Fruit fly (Drosophila melanogaster) whole organism, embryonic: ENCODE results near the gene CG7568.

Source experiments
- Ada2b ChIP-seq: fragments of 200-800 bp; sonication (Bioruptor generic); IDR thresholded peaks from 2 replicates; pipeline ENCODE4 v1.3.6; 2022; ENCODE audit warnings: missing biosample characterization, missing genetic modification characterization
- Atf-2 ChIP-seq: fragments of 200-800 bp; sonication (Bioruptor generic); optimal IDR thresholded peaks from 2 replicates; lab custom pipeline; 2016; ENCODE audit warnings: missing biosample characterization, missing genetic modification characterization
- CG10267 ChIP-seq: fragments of 200-800 bp; sonication (Bioruptor generic); optimal IDR thresholded peaks from 2 replicates; lab custom pipeline; 2018; ENCODE audit warnings: missing biosample characterization, mild to moderate bottlenecking, missing genetic modification characterization, moderate library complexity
- CG10979 ChIP-seq: fragments of 200-800 bp; sonication (Bioruptor generic); optimal IDR thresholded peaks from 2 replicates; lab custom pipeline; 2018; ENCODE audit warnings: missing biosample characterization, mild to moderate bottlenecking, missing genetic modification characterization, moderate library complexity
- CG12071 ChIP-seq: fragments of 200-800 bp; sonication (Bioruptor generic); optimal IDR thresholded peaks from 3 replicates; lab custom pipeline; 2018; ENCODE audit warnings: missing biosample characterization, mild to moderate bottlenecking, missing genetic modification characterization
- CG12219 ChIP-seq: fragments of 200-800 bp; sonication (Bioruptor generic); optimal IDR thresholded peaks from 3 replicates; lab custom pipeline; 2018; ENCODE audit warnings: missing biosample characterization, mild to moderate bottlenecking, missing genetic modification characterization
- CG12942 ChIP-seq: fragments of 200-800 bp; sonication (Bioruptor generic); optimal IDR thresholded peaks from 3 replicates; lab custom pipeline; 2016; ENCODE audit warnings: missing biosample characterization, missing genetic modification characterization
- CG13775 ChIP-seq: fragments of 200-800 bp; sonication (Bioruptor generic); optimal IDR thresholded peaks from 3 replicates; lab custom pipeline; 2017; ENCODE audit warnings: missing biosample characterization, mild to moderate bottlenecking, missing genetic modification characterization
- CG1529 ChIP-seq: fragments of 200-800 bp; sonication (Bioruptor generic); optimal IDR thresholded peaks from 3 replicates; lab custom pipeline; 2018; ENCODE audit warnings: missing biosample characterization, missing genetic modification characterization
- CG1647 ChIP-seq: fragments of 200-800 bp; sonication (Bioruptor generic); optimal IDR thresholded peaks from 3 replicates; lab custom pipeline; 2016; ENCODE audit warnings: missing biosample characterization, missing genetic modification characterization
- CG1792 ChIP-seq: fragments of 200-800 bp; sonication (Bioruptor generic); optimal IDR thresholded peaks from 2 replicates; lab custom pipeline; 2016; ENCODE audit warnings: missing biosample characterization, missing genetic modification characterization
- CG2875 ChIP-seq: fragments of 200-800 bp; sonication (Bioruptor generic); optimal IDR thresholded peaks from 2 replicates; lab custom pipeline; 2017; ENCODE audit warnings: missing biosample characterization, mild to moderate bottlenecking, missing genetic modification characterization, missing genetic modification reagents
- CG32772 ChIP-seq: fragments of 200-800 bp; sonication (Bioruptor generic); IDR thresholded peaks from 2 replicates; pipeline ENCODE4 v1.3.6; 2022; ENCODE audit warnings: missing biosample characterization, missing genetic modification characterization
- CG3281 ChIP-seq: fragments of 200-800 bp; sonication (Bioruptor generic); optimal IDR thresholded peaks from 3 replicates; lab custom pipeline; 2017; ENCODE audit warnings: missing biosample characterization, mild to moderate bottlenecking, missing genetic modification characterization
- CG3726 ChIP-seq: fragments of 200-800 bp; sonication (Bioruptor generic); IDR thresholded peaks from 3 replicates; pipeline ENCODE4, ENCODE4 v1.3.6; 2022; ENCODE audit warnings: missing biosample characterization, missing genetic modification characterization
- CG3995 ChIP-seq: fragments of 200-800 bp; sonication (Bioruptor generic); optimal IDR thresholded peaks from 3 replicates; lab custom pipeline; 2016; ENCODE audit warnings: missing biosample characterization, missing genetic modification characterization
- CG42726 ChIP-seq: fragments of 200-800 bp; sonication (Bioruptor generic); IDR thresholded peaks from 2 replicates; pipeline ENCODE4 v1.3.6; 2022; ENCODE audit warnings: missing biosample characterization, missing genetic modification characterization; ENCODE audit not compliant: partially characterized antibody
- CG6254 ChIP-seq: fragments of 200-800 bp; sonication (Bioruptor generic); optimal IDR thresholded peaks from 3 replicates; lab custom pipeline; 2017; ENCODE audit warnings: mild to moderate bottlenecking, missing biosample characterization, missing genetic modification reagents, missing genetic modification characterization
- CG6654 ChIP-seq: fragments of 200-800 bp; sonication (Bioruptor generic); optimal IDR thresholded peaks from 2 replicates; lab custom pipeline; 2017; ENCODE audit warnings: missing biosample characterization, mild to moderate bottlenecking, missing genetic modification characterization
- CG6854 ChIP-seq: fragments of 200-800 bp; sonication (Bioruptor generic); optimal IDR thresholded peaks from 3 replicates; lab custom pipeline; 2017; ENCODE audit warnings: missing biosample characterization, mild to moderate bottlenecking, missing genetic modification characterization
- CG7271 ChIP-seq: fragments of 200-800 bp; sonication (Bioruptor generic); optimal IDR thresholded peaks from 2 replicates; lab custom pipeline; 2018; ENCODE audit warnings: missing biosample characterization, mild to moderate bottlenecking, missing genetic modification characterization, moderate library complexity
- CkIIα-i1 ChIP-seq: fragments of 200-800 bp; sonication (Bioruptor generic); IDR thresholded peaks from 2 replicates; pipeline ENCODE4 v1.3.6; 2022; ENCODE audit warnings: missing biosample characterization, missing genetic modification characterization
- Doc3 ChIP-seq: fragments of 200-800 bp; sonication (Bioruptor generic); IDR thresholded peaks from 3 replicates; pipeline ENCODE4 v1.3.6; 2022; ENCODE audit warnings: missing biosample characterization, missing genetic modification characterization; ENCODE audit not compliant: partially characterized antibody
- Elba2 ChIP-seq: fragments of 200-800 bp; sonication (Bioruptor generic); optimal IDR thresholded peaks from 3 replicates; lab custom pipeline; 2016; ENCODE audit warnings: missing biosample characterization, missing genetic modification characterization
- Hr78 ChIP-seq, 2 experiments: fragments of 200-800 bp in 1 of 2; fragments of >200 bp in 1 of 2; sonication (Bioruptor generic) in 1 of 2; optimal IDR thresholded peaks; 2 replicates each; lab custom pipeline; 2017 to 2019; ENCODE audit warnings: missing biosample characterization in 2 of 2, missing genetic modification characterization in 2 of 2, mild to moderate bottlenecking in 1 of 2, moderate library complexity in 1 of 2
- Kr ChIP-seq: fragments of 200-800 bp; sonication (Bioruptor generic); optimal IDR thresholded peaks from 2 replicates; lab custom pipeline; 2017; ENCODE audit warnings: missing biosample characterization, mild to moderate bottlenecking, missing genetic modification characterization
- Meics ChIP-seq: fragments of 200-800 bp; sonication (Bioruptor generic); optimal IDR thresholded peaks from 2 replicates; lab custom pipeline; 2017; ENCODE audit warnings: missing biosample characterization, mild to moderate bottlenecking, missing genetic modification characterization
- Opbp ChIP-seq: fragments of 200-800 bp; sonication (Bioruptor generic); IDR thresholded peaks from 3 replicates; pipeline ENCODE4 v1.3.6; 2022; ENCODE audit warnings: missing biosample characterization, missing genetic modification characterization; ENCODE audit not compliant: partially characterized antibody
- Poxn ChIP-seq: fragments of 200-800 bp; sonication (Bioruptor generic); IDR thresholded peaks from 2 replicates; pipeline ENCODE4 v1.3.6; 2022; ENCODE audit warnings: missing biosample characterization, missing genetic modification characterization
- Sin3A ChIP-seq: fragments of >200 bp; optimal IDR thresholded peaks from 2 replicates; lab custom pipeline; 2018
- ara ChIP-seq: fragments of 200-800 bp; sonication (Bioruptor generic); IDR thresholded peaks from 2 replicates; pipeline ENCODE4 v1.3.6; 2022; ENCODE audit warnings: missing biosample characterization, missing genetic modification characterization
- bcd ChIP-seq: fragments of 200-800 bp; sonication (Bioruptor generic); optimal IDR thresholded peaks from 2 replicates; lab custom pipeline; 2017; ENCODE audit warnings: missing biosample characterization, mild to moderate bottlenecking, missing genetic modification characterization
- ci ChIP-seq: fragments of 200-800 bp; sonication (Bioruptor generic); IDR thresholded peaks from 3 replicates; pipeline ENCODE4 v1.3.6; 2022; ENCODE audit warnings: missing biosample characterization, missing genetic modification characterization
- esg ChIP-seq: fragments of 200-800 bp; sonication (Bioruptor generic); conservative IDR thresholded peaks from 2 replicates; pipeline ENCODE4 v1.3.6; 2022; ENCODE audit warnings: missing biosample characterization, missing genetic modification characterization
- eyg ChIP-seq: fragments of 200-800 bp; sonication (Bioruptor generic); optimal IDR thresholded peaks from 3 replicates; lab custom pipeline; 2016; ENCODE audit warnings: missing biosample characterization, missing genetic modification characterization
- fd64A ChIP-seq: fragments of 200-800 bp; sonication (Bioruptor generic); optimal IDR thresholded peaks from 3 replicates; lab custom pipeline; 2018; ENCODE audit warnings: missing biosample characterization, mild to moderate bottlenecking, missing genetic modification characterization
- gro ChIP-seq: fragments of 200-800 bp; sonication (Bioruptor generic); optimal IDR thresholded peaks from 2 replicates; lab custom pipeline; 2016; ENCODE audit warnings: missing biosample characterization, missing genetic modification characterization
- gt ChIP-seq: fragments of 200-800 bp; sonication (Bioruptor generic); IDR thresholded peaks from 2 replicates; pipeline ENCODE4 v1.3.6; 2022; ENCODE audit warnings: missing biosample characterization, missing genetic modification characterization
- h ChIP-seq: fragments of >200 bp; optimal IDR thresholded peaks from 2 replicates; lab custom pipeline; 2017
- hb ChIP-seq: fragments of 200-800 bp; sonication (Bioruptor generic); IDR thresholded peaks from 3 replicates; pipeline ENCODE4 v1.3.6; 2022; ENCODE audit warnings: missing biosample characterization, missing genetic modification characterization; ENCODE audit not compliant: partially characterized antibody
- jing ChIP-seq: fragments of 200-800 bp; sonication (Bioruptor generic); optimal IDR thresholded peaks from 2 replicates; lab custom pipeline; 2018; ENCODE audit warnings: missing biosample characterization, mild to moderate bottlenecking, missing genetic modification characterization
- kah ChIP-seq: fragments of 200-800 bp; sonication (Bioruptor generic); optimal IDR thresholded peaks from 2 replicates; lab custom pipeline; 2018; ENCODE audit warnings: missing biosample characterization, mild to moderate bottlenecking, missing genetic modification characterization
- lab ChIP-seq: fragments of 200-800 bp; sonication (Bioruptor generic); optimal IDR thresholded peaks from 3 replicates; lab custom pipeline; 2017; ENCODE audit warnings: missing biosample characterization, missing genetic modification characterization, mild to moderate bottlenecking, moderate library complexity, missing genetic modification reagents
- nau ChIP-seq: fragments of 200-800 bp; sonication (Bioruptor generic); optimal IDR thresholded peaks from 3 replicates; lab custom pipeline; 2017; ENCODE audit warnings: missing biosample characterization, mild to moderate bottlenecking, missing genetic modification characterization, missing genetic modification reagents
- nerfin-2 ChIP-seq: fragments of 200-800 bp; sonication (Bioruptor generic); IDR thresholded peaks from 2 replicates; pipeline ENCODE4 v1.3.6; 2022; ENCODE audit warnings: missing biosample characterization, missing genetic modification characterization; ENCODE audit not compliant: partially characterized antibody
- nom ChIP-seq: fragments of 200-800 bp; sonication (Bioruptor generic); optimal IDR thresholded peaks from 2 replicates; lab custom pipeline; 2017; ENCODE audit warnings: missing biosample characterization, missing genetic modification characterization, mild to moderate bottlenecking, moderate library complexity, missing genetic modification reagents
- repo ChIP-seq: fragments of 200-800 bp; sonication (Bioruptor generic); optimal IDR thresholded peaks from 2 replicates; lab custom pipeline; 2016; ENCODE audit warnings: missing biosample characterization, missing genetic modification characterization
- sens ChIP-seq: fragments of 200-800 bp; sonication (Bioruptor generic); peaks from one replicate; lab custom pipeline; 2016; ENCODE audit warnings: missing biosample characterization, missing genetic modification characterization
- toy ChIP-seq: fragments of 200-800 bp; sonication (Bioruptor generic); IDR thresholded peaks from 2 replicates; pipeline ENCODE4 v1.3.6; 2022; ENCODE audit warnings: missing biosample characterization, missing genetic modification characterization
- unpg ChIP-seq: fragments of 200-800 bp; sonication (Bioruptor generic); optimal IDR thresholded peaks from 3 replicates; lab custom pipeline; 2018; ENCODE audit warnings: missing biosample characterization, mild to moderate bottlenecking, missing genetic modification characterization, moderate library complexity

The CG7568 gene

DNA sequence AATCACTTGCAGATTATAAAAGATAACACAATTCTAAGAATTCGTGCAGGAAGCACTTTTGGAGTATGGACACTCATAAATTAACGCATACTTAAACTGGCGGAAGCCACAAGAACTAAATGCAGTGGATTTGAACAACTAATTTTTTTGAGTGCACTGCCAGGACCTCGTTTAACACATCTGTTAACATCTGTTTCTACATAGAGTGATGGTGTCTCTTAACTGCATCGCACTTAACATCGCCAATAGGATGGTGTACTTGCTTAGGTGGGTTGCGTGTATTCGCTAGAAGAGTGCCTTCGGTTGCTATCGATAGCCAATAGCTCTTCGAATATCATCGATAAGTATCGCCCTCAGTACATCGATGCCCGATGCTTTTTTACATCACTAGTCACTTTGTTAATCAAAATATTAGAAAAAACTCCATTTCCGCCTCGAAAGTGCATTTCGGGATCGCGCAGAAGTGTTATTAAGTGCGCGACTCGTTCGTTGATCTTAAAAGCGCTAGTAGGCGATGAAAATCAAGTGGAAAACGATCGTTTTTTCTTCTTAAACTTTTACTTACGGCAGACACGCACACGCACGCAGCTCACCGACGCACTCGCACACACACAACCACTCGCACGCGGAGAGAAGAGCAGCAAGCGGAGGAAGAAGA, 9.1 kb downstream of the CG7568 start, which contains the start of gene alph (continued):
- TF ChIP-seq nom (GFP tag; lab: Kevin White, UChicago) (no peak), kah (GFP tag; lab: Kevin White, UChicago) (no peak), Hr78 (GFP tag; optimal IDR thresholded peaks at IDR 0.05; lab: Kevin White, UChicago) (no peak), Opbp (GFP tag; lab: Robert Waterston, UW) (peak; percentile 98), nerfin-2 (peak; percentile 93), CkIIα-i1 (GFP tag; lab: Robert Waterston, UW) (no peak), esg (GFP tag; lab: Robert Waterston, UW) (no peak), CG1529 (GFP tag; lab: Kevin White, UChicago) (no peak), CG1647 (GFP tag; lab: Kevin White, UChicago) (no peak), CG7271 (tag; lab: Kevin White, UChicago) (no peak), unpg (peak; percentile 45), Poxn (no peak), ara (GFP tag; lab: Robert Waterston, UW) (0 out of 2 replicates have a peak, but pooled peaks have one; percentile 15), CG6654 (GFP tag; lab: Kevin White, UChicago) (no peak), CG12219 (GFP tag; lab: Kevin White, UChicago) (no peak), hb (GFP tag; lab: Robert Waterston, UW) (peak; percentile 97), CG12942 (GFP tag; lab: Kevin White, UChicago) (peak; percentile 18), CG10267 (tag; lab: Kevin White, UChicago) (peak; percentile 62), h (lab: Kevin White, UChicago) (no peak), CG2875 (GFP tag; lab: Kevin White, UChicago) (peak; percentile 43), eyg (GFP tag; lab: Kevin White, UChicago) (no peak), CG3726 (no peak), jing (GFP tag; lab: Kevin White, UChicago) (no peak), ci (GFP tag; lab: Robert Waterston, UW) (no peak; the same call in 1 of the 3 replicates), CG3995 (GFP tag; lab: Kevin White, UChicago) (peak; percentile 67), CG10979 (tag; lab: Kevin White, UChicago) (peak; percentile 32), Atf-2 (peak; percentile 23), bcd (GFP tag; lab: Kevin White, UChicago) (peak; percentile 27), CG12071 (peak; percentile 13), CG42726 (GFP tag; lab: Robert Waterston, UW) (peak; percentile 99), CG13775 (GFP tag; lab: Kevin White, UChicago) (peak; percentile 17), lab (GFP tag; lab: Kevin White, UChicago) (peak; percentile 41), Ada2b (GFP tag; lab: Robert Waterston, UW) (peak; percentile 28; the same call in 1 of the 2 replicates), Doc3 (GFP tag; lab: Robert Waterston, UW) (peak; percentile 92), CG6854 (GFP tag; lab: Kevin White, UChicago) (peak; percentile 27), Meics (GFP tag; lab: Kevin White, UChicago) (peak; percentile 40), repo (GFP tag; lab: Kevin White, UChicago) (no peak), sens (GFP tag; lab: Kevin White, UChicago) (peak; percentile 94), Sin3A (lab: Kevin White, UChicago) (peak; percentile 78), Kr (GFP tag; lab: Kevin White, UChicago) (no peak), Elba2 (GFP tag; lab: Kevin White, UChicago) (peak; percentile 97), fd64A (GFP tag; lab: Kevin White, UChicago) (no peak), toy (GFP tag; lab: Robert Waterston, UW) (no peak), CG1792 (no peak), CG3281 (GFP tag; lab: Kevin White, UChicago) (peak; percentile 46), gt (no peak), nau (GFP tag; lab: Kevin White, UChicago) (no peak), CG32772 (GFP tag; lab: Robert Waterston, UW) (no peak), gro (no peak), CG6254 (GFP tag; lab: Kevin White, UChicago) (peak; percentile 42)
